Fruit fly (Drosophila melanogaster) Kc167 (cell line): ENCODE measurements around the gene CG14411.

Experiments
- Myc ChIP-seq: fragments of >200 bp; optimal IDR thresholded peaks from 2 replicates; lab custom pipeline; 2017; ENCODE audit warnings: missing external identifiers
- Sin3A ChIP-seq: fragments of >200 bp; optimal IDR thresholded peaks from 2 replicates; lab custom pipeline; 2018; ENCODE audit warnings: missing external identifiers
- h ChIP-seq: fragments of >200 bp; optimal IDR thresholded peaks from 3 replicates; lab custom pipeline; 2018; ENCODE audit warnings: missing external identifiers
- insv ChIP-seq: fragments of >200 bp; optimal IDR thresholded peaks from 3 replicates; lab custom pipeline; 2018; ENCODE audit warnings: missing external identifiers
- psq ChIP-seq: fragments of >200 bp; optimal IDR thresholded peaks from 2 replicates; lab custom pipeline; 2017; ENCODE audit warnings: missing external identifiers
- ttk ChIP-seq: sonication (Bioruptor generic); optimal IDR thresholded peaks from 2 replicates; lab custom pipeline; 2017; ENCODE audit warnings: missing external identifiers

The CG14411 gene

DNA sequence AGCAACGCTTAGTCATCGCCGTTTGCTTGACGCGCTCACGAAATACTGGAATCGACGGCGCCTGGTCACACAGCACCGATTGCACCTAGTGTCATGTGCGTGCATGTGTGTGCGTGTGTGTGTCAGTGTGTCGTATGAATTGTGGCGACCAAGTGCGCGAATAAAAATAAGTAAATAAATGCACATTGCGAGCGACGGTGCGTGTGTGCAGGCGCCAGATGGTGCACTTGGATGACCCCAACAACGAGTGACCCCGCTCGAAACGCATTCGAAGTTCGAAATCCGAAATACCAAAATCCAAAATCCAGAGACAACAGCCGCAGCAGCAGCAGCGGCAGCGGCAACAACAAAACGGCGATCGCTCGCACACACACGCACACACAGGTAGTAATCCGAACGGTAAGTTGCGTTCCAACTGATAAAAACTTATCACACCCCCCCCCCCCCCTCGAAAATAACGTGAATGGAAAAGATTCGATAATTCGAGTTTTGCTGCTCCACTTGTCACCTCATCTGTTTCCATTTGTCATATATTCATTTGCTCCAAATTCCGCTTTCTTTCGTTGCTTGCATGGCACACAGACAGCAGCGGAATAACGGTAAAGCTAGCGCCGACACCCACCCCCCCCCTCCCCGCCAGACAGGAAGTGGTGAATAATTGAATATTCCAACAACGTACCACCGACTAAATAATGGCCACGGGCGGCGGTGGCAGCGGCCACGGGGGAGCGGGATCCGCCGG lies at the start of gene CG14411:
TSS of gene CG14411 (plus strand) at position 86 of the 742 bp plus-strand sequence.
- no peak for TF ChIP-seq Sin3A

DNA sequence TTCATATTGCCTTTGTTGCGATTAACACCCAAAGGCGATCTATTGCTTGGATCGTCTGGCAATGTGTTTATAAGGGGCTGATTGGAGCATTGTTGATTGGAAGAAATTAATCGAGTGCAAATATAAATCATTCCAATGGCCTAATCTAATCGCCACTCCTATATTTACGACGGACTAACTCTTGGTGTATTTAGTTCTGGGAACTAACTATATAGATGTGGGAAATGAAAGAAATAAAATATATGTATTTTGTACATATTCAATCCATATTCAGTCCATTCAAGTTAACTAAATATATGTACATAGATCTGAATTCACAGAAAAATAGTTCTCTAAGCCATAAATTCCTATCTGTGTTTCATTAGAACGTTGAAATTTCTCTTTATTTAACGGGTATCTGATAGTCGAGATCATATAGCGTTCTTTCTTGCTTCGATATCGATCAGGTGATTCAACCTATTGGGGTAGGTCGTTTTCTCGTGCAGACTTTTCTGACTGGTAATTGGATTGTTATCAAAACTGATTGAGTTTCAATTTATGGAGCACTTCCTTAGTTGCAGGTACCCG lies 48.4 kb upstream of the CG14411 start, which contains the start of gene Ag5r2:
TSS of gene Ag5r2 (minus strand) at position 51 of the 567 bp plus-strand sequence.
- TF ChIP-seq insv (lab: Kevin White, UChicago) (no peak), ttk (lab: Kevin White, UChicago) (no peak), Myc (lab: Kevin White, UChicago) (no peak), psq (lab: Kevin White, UChicago) (no peak), h (lab: Kevin White, UChicago) (no peak), Sin3A (no peak)

DNA sequence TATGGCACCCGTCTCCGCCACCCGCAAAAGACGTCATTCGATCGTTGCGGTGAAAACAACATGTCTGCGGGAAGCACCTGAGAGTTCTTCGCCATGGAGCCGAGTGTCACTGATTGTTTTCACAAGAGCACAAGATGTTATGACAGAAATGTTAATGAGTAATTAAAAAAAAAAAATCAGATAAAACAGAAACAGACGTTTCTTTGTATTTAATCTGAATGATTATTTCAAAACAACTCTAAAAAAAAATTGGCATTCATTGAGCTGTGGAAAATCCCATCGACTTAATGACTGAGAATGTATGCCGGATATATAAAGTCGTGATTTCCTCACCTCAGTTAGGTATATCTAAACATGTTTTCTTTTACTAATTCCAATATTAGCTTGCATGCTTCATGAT lies 46.0 kb upstream of the CG14411 start, which contains the start of gene Ag5r:
TSS of gene Ag5r (minus strand) at position 101 of the 400 bp plus-strand sequence.
- TF ChIP-seq Sin3A (no peak), ttk (lab: Kevin White, UChicago) (no peak), insv (lab: Kevin White, UChicago) (no peak), psq (lab: Kevin White, UChicago) (no peak)

DNA sequence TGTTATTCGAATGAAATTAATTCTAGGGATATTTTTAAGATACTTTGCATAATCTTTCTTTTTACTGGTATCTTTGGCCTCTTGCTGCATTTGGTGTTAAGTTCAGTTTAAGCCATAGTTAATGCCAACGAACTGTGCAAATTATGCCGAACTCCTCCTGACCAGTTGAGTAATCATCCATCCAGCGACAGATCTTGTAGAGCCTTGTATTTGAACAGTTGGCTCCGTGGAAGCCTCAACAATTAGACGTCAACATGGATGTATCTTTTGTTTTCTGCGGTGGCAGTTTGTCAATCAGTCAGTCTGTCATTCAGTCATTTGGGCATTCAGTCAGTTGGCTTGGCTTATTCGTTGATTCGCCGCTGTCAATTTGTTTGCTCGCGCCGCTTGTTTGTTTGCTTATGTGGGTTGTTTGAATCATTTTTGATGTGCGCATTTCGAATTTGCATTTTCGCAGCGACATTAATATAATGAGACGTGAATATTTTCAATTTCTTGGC lies 29.8 kb upstream of the CG14411 start:
- TF ChIP-seq ttk (lab: Kevin White, UChicago) (no peak), h (lab: Kevin White, UChicago) (no peak), psq (lab: Kevin White, UChicago) (no peak), insv (lab: Kevin White, UChicago) (no peak)

DNA sequence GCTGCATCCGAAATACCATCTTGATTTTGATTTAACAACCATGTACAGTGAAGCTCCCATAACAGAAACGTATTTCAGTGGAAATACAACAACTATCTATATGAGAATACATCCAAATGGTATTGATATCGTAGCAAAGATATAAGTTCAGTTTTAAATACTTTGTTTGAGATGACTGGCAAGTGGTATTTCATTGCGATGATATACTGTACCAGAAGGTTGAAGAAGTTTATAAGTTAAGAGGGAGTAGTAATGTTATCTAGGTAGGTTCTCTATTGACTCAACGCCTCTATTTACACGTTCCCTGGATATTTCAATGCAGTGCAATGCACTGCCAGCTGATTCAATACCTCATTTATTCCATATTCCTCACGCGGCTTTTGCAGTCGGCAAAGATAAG lies 26.8 kb upstream of the CG14411 start:
- TF ChIP-seq Myc (lab: Kevin White, UChicago) (no peak), insv (lab: Kevin White, UChicago) (no peak), h (lab: Kevin White, UChicago) (no peak), Sin3A (no peak)

DNA sequence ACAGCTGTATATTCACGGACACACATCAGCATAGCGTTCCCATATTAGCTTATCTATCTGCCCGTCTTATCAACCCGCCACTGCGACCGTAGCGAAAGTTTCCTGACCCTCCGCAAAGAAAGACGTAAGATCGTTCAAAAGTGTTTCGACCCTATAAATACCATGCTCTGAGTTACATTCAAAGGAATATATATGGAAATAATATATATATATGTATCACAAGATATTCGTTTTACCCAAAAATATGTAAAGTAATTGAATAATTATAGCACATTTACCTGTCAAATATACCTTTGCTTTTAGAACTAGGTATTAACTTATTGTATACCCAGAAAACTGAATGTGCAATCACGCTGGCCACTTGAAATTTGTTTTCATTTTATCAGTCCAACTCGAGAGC lies 22.0 kb upstream of the CG14411 start:
- TF ChIP-seq h (lab: Kevin White, UChicago) (no peak), insv (lab: Kevin White, UChicago) (no peak), Sin3A (no peak), psq (lab: Kevin White, UChicago) (no peak), Myc (lab: Kevin White, UChicago) (no peak), ttk (lab: Kevin White, UChicago) (no peak)

DNA sequence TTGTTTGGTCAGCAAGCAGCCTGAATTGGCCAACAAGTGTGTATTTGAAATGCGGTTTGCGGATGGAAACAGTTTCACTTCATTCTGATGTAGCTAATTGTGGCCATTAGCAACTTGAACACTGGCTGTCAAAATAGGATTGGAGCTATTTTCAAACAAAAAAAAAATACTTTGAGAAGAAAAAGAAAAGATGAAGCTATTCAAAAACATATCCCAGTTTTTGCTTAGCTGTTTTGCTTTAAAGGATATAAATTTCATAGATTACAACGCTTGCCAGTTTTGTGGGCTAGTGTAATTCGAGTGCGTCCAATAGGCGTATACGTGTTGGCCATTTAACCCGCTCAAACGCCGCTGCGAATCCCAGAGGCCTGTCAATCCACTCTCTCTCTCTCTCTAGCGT lies 20.2 kb upstream of the CG14411 start:
- TF ChIP-seq ttk (lab: Kevin White, UChicago) (no peak), insv (lab: Kevin White, UChicago) (no peak), h (lab: Kevin White, UChicago) (no peak)

DNA sequence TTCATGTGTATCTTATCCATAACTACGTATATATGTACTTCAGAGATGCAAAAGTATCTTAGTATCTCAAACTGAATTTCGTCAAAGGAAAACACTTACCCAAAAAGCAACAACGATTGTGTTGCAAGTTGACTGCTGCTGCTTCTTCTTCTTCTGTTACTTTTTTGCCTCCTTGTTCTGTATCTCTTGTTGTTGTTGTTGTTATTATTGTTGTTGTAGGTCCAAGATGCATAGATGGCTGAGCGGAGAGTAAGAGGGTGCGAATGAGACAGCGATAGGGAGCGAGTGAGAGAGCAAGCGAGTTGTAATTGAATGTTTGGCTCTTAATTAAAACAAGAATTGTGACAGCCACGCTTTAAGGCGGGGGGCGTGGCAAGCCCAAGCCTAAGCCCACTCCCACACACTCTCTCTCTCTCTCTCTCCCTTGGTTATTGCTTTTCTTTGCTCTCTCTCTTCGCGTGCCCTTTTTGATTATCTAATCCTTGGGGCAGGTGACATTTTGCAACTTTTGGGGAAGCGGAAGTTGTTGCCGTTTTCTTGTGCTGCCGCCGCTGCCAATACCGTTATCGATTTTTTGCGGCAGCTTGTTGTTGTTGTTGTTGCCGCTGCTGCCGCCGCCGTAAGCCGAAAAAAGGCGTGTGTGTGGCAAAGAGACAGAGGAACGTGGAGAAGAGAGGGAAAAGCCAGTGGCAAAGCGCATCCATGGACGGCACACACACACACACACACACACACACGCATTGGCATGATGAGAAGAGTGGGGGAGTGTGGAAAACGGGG lies 7.6 kb upstream of the CG14411 start:
- TF ChIP-seq insv (lab: Kevin White, UChicago) = no peak
- no peak for TF ChIP-seq ttk (lab: Kevin White, UChicago)
- no peak for TF ChIP-seq psq (lab: Kevin White, UChicago)
- TF ChIP-seq Sin3A = no peak
- TF ChIP-seq h (lab: Kevin White, UChicago) = no peak
- TF ChIP-seq Myc (lab: Kevin White, UChicago) = no peak

DNA sequence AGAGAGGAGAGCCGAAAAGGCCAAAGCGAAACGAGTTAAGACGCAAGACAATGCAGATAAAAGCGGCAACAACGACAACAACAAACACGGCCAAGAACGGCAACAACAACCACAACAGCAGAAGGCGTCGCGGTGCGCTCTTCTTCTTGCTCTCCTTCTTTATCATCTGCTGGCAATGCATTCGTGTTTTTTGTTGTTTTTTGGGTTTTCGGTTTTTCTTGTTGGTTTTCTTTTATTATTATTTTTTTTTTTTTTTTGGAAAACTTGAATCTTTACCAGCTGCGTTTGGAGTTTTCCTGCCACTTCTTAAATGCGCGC lies 7.0 kb upstream of the CG14411 start:
- no peak for TF ChIP-seq psq (lab: Kevin White, UChicago)
- TF ChIP-seq h (lab: Kevin White, UChicago) = no peak
- TF ChIP-seq insv (lab: Kevin White, UChicago) = no peak
- no peak for TF ChIP-seq Sin3A
- TF ChIP-seq ttk (lab: Kevin White, UChicago) = no peak
- TF ChIP-seq Myc (lab: Kevin White, UChicago) = no peak

DNA sequence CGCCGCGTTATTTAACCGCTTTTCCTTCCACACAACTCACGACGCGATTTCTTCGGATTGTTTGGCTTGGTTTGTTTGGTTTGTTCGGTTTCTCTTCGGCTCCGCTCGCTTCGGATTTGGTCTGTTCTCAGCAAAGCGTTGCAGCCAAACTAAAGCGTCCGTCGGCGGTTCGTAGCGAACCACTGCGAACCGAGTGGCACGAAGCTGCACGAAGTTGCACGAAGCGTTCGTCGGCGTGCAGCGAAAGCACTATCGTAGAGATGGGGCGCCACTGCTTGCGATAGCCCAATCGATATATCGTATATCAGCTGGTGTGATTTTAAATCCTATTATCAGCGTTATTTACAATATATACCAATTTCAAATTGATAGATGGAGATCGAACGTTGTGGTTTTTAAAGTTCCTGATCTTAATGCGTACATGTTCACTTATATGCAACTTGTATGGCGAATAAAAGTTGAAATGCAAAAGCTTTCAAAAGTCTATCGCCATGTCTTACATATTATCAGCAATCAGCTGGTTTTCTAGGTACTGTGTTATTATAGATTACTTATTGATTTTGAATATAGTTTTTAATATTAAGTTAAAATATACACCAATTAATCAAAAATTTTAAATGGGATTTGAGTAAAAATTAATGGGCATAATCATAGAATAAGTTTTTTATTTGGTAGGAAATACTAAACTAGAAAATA lies 6.4 kb upstream of the CG14411 start, which contains the start of gene rut:
TSS of gene rut (minus strand) at position 152 of the 696 bp plus-strand sequence.
- no peak for TF ChIP-seq insv (lab: Kevin White, UChicago)
- no peak for TF ChIP-seq Sin3A
- TF ChIP-seq Myc (lab: Kevin White, UChicago) = no peak
- TF ChIP-seq ttk (lab: Kevin White, UChicago) = no peak
- no peak for TF ChIP-seq psq (lab: Kevin White, UChicago)
- no peak for TF ChIP-seq h (lab: Kevin White, UChicago)

DNA sequence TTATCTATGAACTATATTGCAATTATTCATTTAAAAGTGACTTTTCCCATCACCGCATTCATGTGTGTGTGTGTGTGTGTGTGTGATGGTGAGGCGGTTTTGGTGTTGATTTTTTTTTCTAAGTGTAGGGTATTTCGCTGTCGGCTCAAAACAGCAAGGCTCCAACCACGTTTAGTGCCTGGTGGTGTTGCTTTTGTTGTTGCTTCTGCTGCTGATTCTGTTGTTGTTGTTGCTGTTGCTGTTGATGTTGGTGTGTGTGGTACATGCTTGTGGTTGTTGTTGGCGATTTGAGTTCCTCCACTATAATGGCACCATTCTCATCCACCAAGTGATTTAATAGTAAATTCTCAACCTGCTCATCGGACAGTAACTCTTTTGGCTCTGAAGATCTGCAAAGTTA lies 4.8 kb upstream of the CG14411 start:
- TF ChIP-seq Myc (lab: Kevin White, UChicago) = no peak
